Fruit fly (Drosophila melanogaster): ENCODE results near the gene CG32192.

- TF ChIP-seq CG7101 (tag; optimal IDR thresholded peaks at IDR 0.05) (no peak), Clk (GFP tag; optimal IDR thresholded peaks at IDR 0.05) (no peak), CG14711 (tag; optimal IDR thresholded peaks at IDR 0.05) (no peak), Mnt (GFP tag; optimal IDR thresholded peaks at IDR 0.05) (no peak), kay (GFP tag; ENCODE audit: borderline replicate concordance) (no peak), CG5204 (GFP tag; optimal IDR thresholded peaks at IDR 0.05) (no peak)
These were observed 31.9 kb downstream of the CG32192 start, which contains the start of gene CG44005 for dm6 chr3L:18072023-18072422.
